Worm (Caenorhabditis elegans) whole organism, L1 larva: ENCODE data around the gene wip-1.

Source experiments
- C04F5.9 ChIP-seq: sonication (generic microtip); optimal IDR thresholded peaks from 2 replicates; lab custom pipeline; 2016; ENCODE audit warnings: missing genetic modification characterization, missing compliant biosample characterization
- C16A3.4 ChIP-seq: fragments of 150-350 bp; optimal IDR thresholded peaks from 2 replicates; lab custom pipeline; 2014; ENCODE audit warnings: missing biosample characterization, missing genetic modification characterization
- C34B4.2 ChIP-seq: sonication (generic microtip); optimal IDR thresholded peaks from 2 replicates; lab custom pipeline; 2017; ENCODE audit warnings: mild to moderate bottlenecking, missing genetic modification characterization, missing compliant biosample characterization
- F16B12.6 ChIP-seq: fragments of 150-350 bp; optimal IDR thresholded peaks from 2 replicates; lab custom pipeline; 2014; ENCODE audit warnings: missing biosample characterization, missing genetic modification characterization
- aly-2 ChIP-seq: fragments of 150-350 bp; optimal IDR thresholded peaks from 2 replicates; lab custom pipeline; 2014; ENCODE audit warnings: missing biosample characterization, missing genetic modification characterization
- ama-1 ChIP-seq: fragments of 150-350 bp; optimal IDR thresholded peaks from 2 replicates; lab custom pipeline; 2014
- blmp-1 ChIP-seq: fragments of 150-350 bp; optimal IDR thresholded peaks from 2 replicates; lab custom pipeline; 2014; ENCODE audit warnings: missing biosample characterization, missing genetic modification characterization
- ceh-8 ChIP-seq: fragments of 200-800 bp; sonication (Bioruptor generic); optimal IDR thresholded peaks from 2 replicates; lab custom pipeline; 2018; ENCODE audit warnings: mild to moderate bottlenecking, missing genetic modification characterization, moderate library complexity, missing compliant biosample characterization
- ceh-82 ChIP-seq, 3 experiments: fragments of 150-350 bp in 1 of 3; sonication (generic microtip) in 2 of 3; optimal IDR thresholded peaks; 2 replicates each; lab custom pipeline; 2014 to 2017; ENCODE audit warnings: missing biosample characterization in 3 of 3, missing genetic modification characterization in 3 of 3
- ceh-88 ChIP-seq: fragments of 200-800 bp; sonication (Bioruptor generic); IDR thresholded peaks from 2 replicates; pipeline ENCODE4 v1.3.6; 2022; ENCODE audit warnings: missing genetic modification characterization, missing compliant biosample characterization
- dpl-1 ChIP-seq, 3 experiments: fragments of 150-350 bp in 2 of 3; sonication (generic microtip) in 1 of 3; optimal IDR thresholded peaks; 2 replicates each; lab custom pipeline; 2014 to 2017; ENCODE audit warnings: missing biosample characterization in 3 of 3, missing genetic modification characterization in 3 of 3, missing genetic modification reagents in 3 of 3
- dsc-1 ChIP-seq: sonication (generic microtip); optimal IDR thresholded peaks from 2 replicates; lab custom pipeline; 2016; ENCODE audit warnings: mild to moderate bottlenecking, missing genetic modification characterization, missing compliant biosample characterization
- efl-1 ChIP-seq, 4 experiments: fragments of 150-350 bp; optimal IDR thresholded peaks in 3 of 4; peaks in 1 of 4; 1 replicate in 1 of 4; 2 replicates in 3 of 4; lab custom pipeline; 2014; ENCODE audit warnings: missing biosample characterization in 2 of 4, missing genetic modification characterization in 2 of 4, missing genetic modification reagents in 2 of 4
- egl-27 ChIP-seq, 2 experiments: fragments of 150-350 bp in 1 of 2; sonication (generic microtip); optimal IDR thresholded peaks; 3 replicates each; lab custom pipeline; 2017 to 2018; ENCODE audit warnings: missing biosample characterization in 2 of 2, missing genetic modification characterization in 2 of 2, missing genetic modification reagents in 2 of 2
- elt-2 ChIP-seq: sonication (generic microtip); optimal IDR thresholded peaks from 2 replicates; lab custom pipeline; 2016; ENCODE audit warnings: missing genetic modification characterization, mild to moderate bottlenecking, inconsistent platforms, missing compliant biosample characterization, missing genetic modification reagents
- ets-5 ChIP-seq: fragments of 200-800 bp; sonication (Bioruptor generic); IDR thresholded peaks from 2 replicates; pipeline ENCODE4 v1.3.6; 2022; ENCODE audit warnings: missing genetic modification characterization, missing compliant biosample characterization
- fkh-10 ChIP-seq: sonication (generic microtip); optimal IDR thresholded peaks from 2 replicates; lab custom pipeline; 2017; ENCODE audit warnings: missing biosample characterization, missing genetic modification reagents, missing genetic modification characterization
- fkh-8 ChIP-seq: sonication (generic microtip); optimal IDR thresholded peaks from 2 replicates; lab custom pipeline; 2016; ENCODE audit warnings: mild to moderate bottlenecking, missing genetic modification characterization, missing compliant biosample characterization
- fos-1 ChIP-seq: fragments of 150-350 bp; optimal IDR thresholded peaks from 2 replicates; lab custom pipeline; 2014; ENCODE audit warnings: missing biosample characterization, missing genetic modification characterization
- grh-1 ChIP-seq: fragments of 200-800 bp; sonication (Bioruptor generic); IDR thresholded peaks from 2 replicates; pipeline ENCODE4 v1.3.6; 2022; ENCODE audit warnings: missing genetic modification reagents, missing genetic modification characterization, missing compliant biosample characterization
- hlh-17 ChIP-seq: fragments of 200-800 bp; sonication (Bioruptor generic); optimal IDR thresholded peaks from 2 replicates; lab custom pipeline; 2018; ENCODE audit warnings: missing genetic modification characterization, mild to moderate bottlenecking, missing compliant biosample characterization, moderate library complexity, borderline replicate concordance
- lin-14 ChIP-seq: fragments of 200-800 bp; sonication (Bioruptor generic); optimal IDR thresholded peaks from 2 replicates; lab custom pipeline; 2018; ENCODE audit warnings: mild to moderate bottlenecking, missing genetic modification characterization, moderate library complexity, missing compliant biosample characterization
- lsy-2 ChIP-seq, 2 experiments: fragments of 150-350 bp; optimal IDR thresholded peaks; 2 replicates each; lab custom pipeline; 2014; ENCODE audit warnings: missing biosample characterization in 2 of 2, missing genetic modification characterization in 2 of 2
- mep-1 ChIP-seq: fragments of 150-350 bp; optimal IDR thresholded peaks from 2 replicates; lab custom pipeline; 2014; ENCODE audit warnings: missing biosample characterization, missing genetic modification characterization
- nhr-11 ChIP-seq: fragments of 150-350 bp; optimal IDR thresholded peaks from 2 replicates; lab custom pipeline; 2014; ENCODE audit warnings: missing biosample characterization, missing genetic modification characterization
- nhr-12 ChIP-seq: sonication (generic microtip); optimal IDR thresholded peaks from 2 replicates; lab custom pipeline; 2017; ENCODE audit warnings: missing biosample characterization, missing genetic modification characterization
- nhr-19 ChIP-seq: fragments of 200-800 bp; sonication (Bioruptor generic); conservative IDR thresholded peaks from 2 replicates; pipeline ENCODE4 v1.3.6; 2022; ENCODE audit warnings: missing genetic modification characterization, missing compliant biosample characterization
- nhr-20 ChIP-seq: sonication (generic microtip); optimal IDR thresholded peaks from 2 replicates; lab custom pipeline; 2016; ENCODE audit warnings: mild to moderate bottlenecking, missing genetic modification characterization, missing compliant biosample characterization
- nhr-237 ChIP-seq: fragments of 150-350 bp; optimal IDR thresholded peaks from 2 replicates; lab custom pipeline; 2014; ENCODE audit warnings: missing biosample characterization, missing genetic modification characterization
- nhr-47 ChIP-seq: sonication (generic microtip); optimal IDR thresholded peaks from 2 replicates; lab custom pipeline; 2016; ENCODE audit warnings: mild to moderate bottlenecking, missing genetic modification characterization, moderate library complexity, missing compliant biosample characterization
- nhr-71 ChIP-seq: sonication (generic microtip); optimal IDR thresholded peaks from 2 replicates; lab custom pipeline; 2016; ENCODE audit warnings: mild to moderate bottlenecking, missing genetic modification characterization, moderate library complexity, missing compliant biosample characterization
- nhr-77 ChIP-seq: fragments of 150-350 bp; optimal IDR thresholded peaks from 2 replicates; lab custom pipeline; 2014; ENCODE audit warnings: missing biosample characterization, missing genetic modification characterization
- nhr-85 ChIP-seq: sonication (generic microtip); peaks from one replicate; lab custom pipeline; 2016; ENCODE audit warnings: missing genetic modification characterization, inconsistent platforms, missing compliant biosample characterization
- nhr-90 ChIP-seq: sonication (generic microtip); optimal IDR thresholded peaks from 2 replicates; lab custom pipeline; 2016; ENCODE audit warnings: mild to moderate bottlenecking, missing genetic modification characterization, missing compliant biosample characterization; ENCODE audit not compliant: poor library complexity
- pag-3 ChIP-seq: sonication (generic microtip); optimal IDR thresholded peaks from 2 replicates; lab custom pipeline; 2017; ENCODE audit warnings: missing genetic modification characterization, mild to moderate bottlenecking, missing compliant biosample characterization, antibody characterized with exemption, borderline replicate concordance; ENCODE audit not compliant: insufficient read depth
- pax-3 ChIP-seq: fragments of 200-800 bp; sonication (Bioruptor generic); optimal IDR thresholded peaks from 2 replicates; lab custom pipeline; 2018; ENCODE audit warnings: mild to moderate bottlenecking, missing genetic modification characterization, moderate library complexity, missing compliant biosample characterization
- rnt-1 ChIP-seq: sonication (generic microtip); optimal IDR thresholded peaks from 2 replicates; lab custom pipeline; 2016; ENCODE audit warnings: mild to moderate bottlenecking, missing genetic modification characterization, moderate library complexity, missing compliant biosample characterization
- skn-1 ChIP-seq: fragments of 150-350 bp; optimal IDR thresholded peaks from 2 replicates; lab custom pipeline; 2014; ENCODE audit warnings: missing biosample characterization, missing genetic modification characterization
- sox-4 ChIP-seq: sonication (generic microtip); optimal IDR thresholded peaks from 2 replicates; lab custom pipeline; 2016; ENCODE audit warnings: missing genetic modification characterization, missing compliant biosample characterization
- sup-37 ChIP-seq: fragments of 200-800 bp; sonication (Bioruptor generic); optimal IDR thresholded peaks from 2 replicates; lab custom pipeline; 2018; ENCODE audit warnings: mild to moderate bottlenecking, missing genetic modification characterization, missing compliant biosample characterization
- swsn-7 ChIP-seq: sonication (generic microtip); optimal IDR thresholded peaks from 2 replicates; lab custom pipeline; 2016; ENCODE audit warnings: missing genetic modification characterization, missing compliant biosample characterization
- tbx-2 ChIP-seq: sonication (generic microtip); optimal IDR thresholded peaks from 2 replicates; lab custom pipeline; 2016; ENCODE audit warnings: missing genetic modification characterization, missing compliant biosample characterization
- tlp-1 ChIP-seq: fragments of 150-350 bp; optimal IDR thresholded peaks from 2 replicates; lab custom pipeline; 2014; ENCODE audit warnings: missing biosample characterization, missing genetic modification characterization
- unc-86 ChIP-seq: sonication (generic microtip); optimal IDR thresholded peaks from 2 replicates; lab custom pipeline; 2016; ENCODE audit warnings: missing genetic modification characterization, missing compliant biosample characterization
- vab-15 ChIP-seq: sonication (generic microtip); optimal IDR thresholded peaks from 2 replicates; lab custom pipeline; 2017; ENCODE audit warnings: missing genotype, mild to moderate bottlenecking, missing genetic modification characterization, missing compliant biosample characterization
- xbp-1 ChIP-seq: sonication (generic microtip); optimal IDR thresholded peaks from 2 replicates; lab custom pipeline; 2016; ENCODE audit warnings: missing genetic modification characterization, missing compliant biosample characterization
- zag-1 ChIP-seq: fragments of 150-350 bp; optimal IDR thresholded peaks from 2 replicates; lab custom pipeline; 2014; ENCODE audit warnings: missing biosample characterization, missing genetic modification characterization
- zip-4 ChIP-seq: fragments of 200-800 bp; sonication (Bioruptor generic); optimal IDR thresholded peaks from 2 replicates; lab custom pipeline; 2018; ENCODE audit warnings: mild to moderate bottlenecking, missing genetic modification characterization, moderate library complexity, missing compliant biosample characterization
- ztf-4 ChIP-seq: fragments of 150-350 bp; optimal IDR thresholded peaks from 2 replicates; lab custom pipeline; 2014; ENCODE audit warnings: missing biosample characterization, missing genetic modification characterization

The wip-1 gene

DNA sequence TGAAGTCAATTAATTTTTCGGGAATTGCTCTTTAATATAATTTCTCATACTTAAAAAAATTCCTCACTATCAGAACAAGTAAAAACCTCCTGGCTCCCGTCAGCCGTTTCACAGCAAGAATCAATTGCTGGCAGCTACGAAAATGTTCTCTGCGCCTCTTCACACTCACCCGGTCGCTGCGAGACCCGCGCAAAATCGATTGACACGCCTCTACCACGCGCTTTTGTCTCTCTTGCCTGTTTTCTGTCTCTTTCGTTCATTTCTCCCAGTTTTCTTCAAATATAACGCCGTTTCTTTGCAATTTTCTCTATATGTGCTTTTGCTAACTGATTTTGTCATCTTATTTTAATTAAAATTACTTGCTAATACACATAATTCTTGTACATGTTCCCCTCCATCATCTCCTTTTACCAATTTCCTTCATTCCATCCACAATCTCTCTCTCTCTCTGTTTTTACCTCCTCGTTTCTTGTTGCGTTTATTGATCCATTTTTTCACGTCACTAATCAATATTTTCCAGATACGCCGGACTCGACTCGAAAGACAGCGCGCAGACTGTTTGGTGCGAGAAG is 6.0 kb downstream of the wip-1 start, which contains the start of gene pcf-11 (continued):
- TF ChIP-seq fos-1 (tag; lab: Kevin White, UChicago): peak; percentile 15
- TF ChIP-seq ceh-8 (GFP tag; lab: Kevin White, UChicago): no peak
- TF ChIP-seq sup-37 (GFP tag; lab: Kevin White, UChicago): no peak
- peak; percentile 53 for TF ChIP-seq unc-86 (tag; lab: Kevin White, UChicago)
- peak; percentile 33 for TF ChIP-seq mep-1
- peak; percentile 40 for TF ChIP-seq fkh-8 (tag; lab: Kevin White, UChicago)
- TF ChIP-seq nhr-11 (tag; lab: Kevin White, UChicago): no peak
- no peak for TF ChIP-seq pag-3
- TF ChIP-seq aly-2: no peak
- no peak for TF ChIP-seq hlh-17 (GFP tag; lab: Kevin White, UChicago)
- no peak for TF ChIP-seq elt-2 (tag; lab: Kevin White, UChicago)
- peak; percentile 24 to 84 (median 40) for TF ChIP-seq ceh-82 (tag; optimal IDR thresholded peaks at IDR 0.05; lab: Kevin White, UChicago)

DNA sequence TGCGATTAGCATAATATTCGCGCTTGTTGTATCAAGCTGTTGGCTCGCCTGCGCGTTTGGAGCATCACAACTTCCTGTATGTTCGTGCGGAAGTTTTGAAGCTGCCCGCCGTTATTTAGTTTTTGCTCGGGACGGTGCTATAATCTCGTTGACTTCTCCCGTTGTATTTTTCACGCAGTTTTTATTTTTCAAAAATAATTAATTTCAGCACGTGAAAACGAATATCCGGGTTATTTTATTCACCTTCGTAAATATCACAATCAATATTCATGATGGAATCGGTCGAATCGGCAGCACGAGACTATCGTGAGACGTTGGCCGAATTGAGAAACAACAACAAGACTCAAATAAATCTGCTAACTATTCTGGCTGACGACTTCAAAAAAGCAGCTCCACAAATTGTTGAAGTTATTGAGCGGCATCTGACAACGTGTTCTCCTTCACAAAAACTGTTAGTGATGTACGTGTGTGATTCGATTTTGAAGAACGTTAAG is 6.7 kb downstream of the wip-1 start:
- TF ChIP-seq skn-1 (tag; lab: Kevin White, UChicago) (no peak), swsn-7 (tag; lab: Kevin White, UChicago) (peak; percentile 22), sup-37 (GFP tag; lab: Kevin White, UChicago) (no peak), zip-4 (GFP tag; lab: Kevin White, UChicago) (peak; percentile 31), nhr-90 (peak; percentile 39), pax-3 (tag; lab: Kevin White, UChicago) (peak; percentile 32), nhr-20 (tag; lab: Kevin White, UChicago) (peak; percentile 43), ama-1 (peak; percentile 92), C16A3.4 (tag; lab: Kevin White, UChicago) (no peak), tbx-2 (tag; lab: Kevin White, UChicago) (peak; percentile 1), mep-1 (peak; percentile 49), nhr-12 (tag; lab: Kevin White, UChicago) (no peak), elt-2 (tag; lab: Kevin White, UChicago) (peak; percentile 34), blmp-1 (tag; lab: Kevin White, UChicago) (no peak), efl-1 (optimal IDR thresholded peaks at IDR 0.05; lab: Kevin White, UChicago) (peak in 1 of 2 experiments; percentile 5), efl-1 (GFP tag; optimal IDR thresholded peaks at IDR 0.05 in 1 of 2; lab: Kevin White, UChicago) (no peak), vab-15 (tag; lab: Kevin White, UChicago) (peak; percentile 3), nhr-85 (tag; lab: Kevin White, UChicago) (peak; percentile 66), fkh-8 (tag; lab: Kevin White, UChicago) (no peak), dsc-1 (tag; lab: Kevin White, UChicago) (peak; percentile 0), grh-1 (GFP tag; lab: Robert Waterston, UW) (peak; percentile 36; the same call in 1 of the 2 replicates), ceh-82 (tag; optimal IDR thresholded peaks at IDR 0.05; lab: Kevin White, UChicago) (no peak), tlp-1 (no peak), sox-4 (peak; percentile 22), dpl-1 (GFP tag; optimal IDR thresholded peaks at IDR 0.05; lab: Kevin White, UChicago) (peak in 2 of 3 experiments; percentile 3 to 9), ets-5 (GFP tag; lab: Robert Waterston, UW) (no peak), xbp-1 (tag; lab: Kevin White, UChicago) (peak; percentile 7), nhr-19 (GFP tag; lab: Robert Waterston, UW) (peak; percentile 32), zag-1 (tag; lab: Kevin White, UChicago) (no peak), nhr-77 (no peak), C34B4.2 (no peak), fkh-10 (GFP tag; lab: Kevin White, UChicago) (no peak), nhr-47 (tag; lab: Kevin White, UChicago) (peak; percentile 48), nhr-237 (tag; lab: Kevin White, UChicago) (no peak), C04F5.9 (tag; lab: Kevin White, UChicago) (no peak), lin-14 (GFP tag; lab: Kevin White, UChicago) (no peak), ceh-88 (GFP tag; lab: Robert Waterston, UW) (no peak), egl-27 (tag; optimal IDR thresholded peaks at IDR 0.05; lab: Kevin White, UChicago) (no peak), ztf-4 (tag; lab: Kevin White, UChicago) (peak; percentile 86), rnt-1 (tag; lab: Kevin White, UChicago) (peak; percentile 34), nhr-71 (tag; lab: Kevin White, UChicago) (peak; percentile 72), F16B12.6 (tag; lab: Kevin White, UChicago) (no peak), lsy-2 (tag; optimal IDR thresholded peaks at IDR 0.05; lab: Kevin White, UChicago) (peak; percentile 42 to 45)
